Worm (Caenorhabditis elegans) whole organism, midembryonic: Measurements from ENCODE around the gene nhr-127.

ENCODE experiments used
- cog-1 ChIP-seq: sonication (generic microtip); optimal IDR thresholded peaks from 2 replicates; lab custom pipeline; 2016; ENCODE audit warnings: missing genetic modification characterization, missing compliant biosample characterization
- klf-2 ChIP-seq: fragments of 200-800 bp; sonication (Bioruptor generic); conservative IDR thresholded peaks from 2 replicates; pipeline ENCODE4 v1.3.6; 2022; ENCODE audit warnings: missing genetic modification reagents, missing genetic modification characterization, missing compliant biosample characterization
- ref-1 ChIP-seq: fragments of 200-800 bp; sonication (Bioruptor generic); conservative IDR thresholded peaks from 2 replicates; pipeline ENCODE4 v1.3.6; 2022; ENCODE audit warnings: missing genetic modification reagents, missing genetic modification characterization, missing compliant biosample characterization
- tab-1 ChIP-seq: fragments of 200-800 bp; sonication (Bioruptor generic); IDR thresholded peaks from 2 replicates; pipeline ENCODE4 v1.3.6; 2022; ENCODE audit warnings: missing genetic modification characterization, missing compliant biosample characterization
- ztf-23 ChIP-seq: fragments of 200-800 bp; sonication (Bioruptor generic); IDR thresholded peaks from 2 replicates; pipeline ENCODE4 v1.3.6; 2022; ENCODE audit warnings: missing genetic modification reagents, missing genetic modification characterization, missing compliant biosample characterization

- no peak for TF ChIP-seq cog-1 (tag; lab: Kevin White, UChicago)
- TF ChIP-seq tab-1 (GFP tag; lab: Robert Waterston, UW), result no peak
- no peak for TF ChIP-seq ztf-23
- TF ChIP-seq klf-2 (GFP tag; lab: Robert Waterston, UW), result no peak
- TF ChIP-seq ref-1, result no peak
These were observed 48.6 kb downstream of the nhr-127 start for ce11 chrV:16308343-16308742.
